Worm (Caenorhabditis elegans) whole organism, mixed stage, embryonic: ENCODE results near the gene elt-6.

Experiments used
- M03D4.4 ChIP-seq: sonication (generic microtip); optimal IDR thresholded peaks from 2 replicates; lab custom pipeline; 2017; ENCODE audit warnings: mild to moderate bottlenecking, missing genetic modification characterization, missing compliant biosample characterization
- bed-3 ChIP-seq: fragments of 200-800 bp; sonication (Bioruptor generic); optimal IDR thresholded peaks from 3 replicates; lab custom pipeline; 2018; ENCODE audit warnings: mild to moderate bottlenecking, missing genetic modification characterization, moderate library complexity, missing compliant biosample characterization
- blmp-1 ChIP-seq: fragments of 150-350 bp; optimal IDR thresholded peaks from 2 replicates; lab custom pipeline; 2014; ENCODE audit warnings: missing biosample characterization, missing genetic modification characterization
- ceh-39 ChIP-seq: fragments of 150-350 bp; optimal IDR thresholded peaks from 2 replicates; lab custom pipeline; 2014; ENCODE audit warnings: missing biosample characterization, missing genetic modification characterization
- ceh-43 ChIP-seq: fragments of 200-800 bp; sonication (Bioruptor generic); optimal IDR thresholded peaks from 2 replicates; lab custom pipeline; 2018; ENCODE audit warnings: mild to moderate bottlenecking, missing genetic modification characterization, moderate library complexity, missing compliant biosample characterization
- ceh-83 ChIP-seq: fragments of 200-800 bp; sonication (Bioruptor generic); optimal IDR thresholded peaks from 2 replicates; lab custom pipeline; 2018; ENCODE audit warnings: mild to moderate bottlenecking, missing genetic modification characterization, missing compliant biosample characterization
- ces-1 ChIP-seq: fragments of 150-350 bp; optimal IDR thresholded peaks from 2 replicates; lab custom pipeline; 2014; ENCODE audit warnings: missing biosample characterization, missing genetic modification reagents, missing genetic modification characterization
- cnd-1 ChIP-seq: fragments of 200-800 bp; sonication (Bioruptor generic); optimal IDR thresholded peaks from 2 replicates; lab custom pipeline; 2018; ENCODE audit warnings: mild to moderate bottlenecking, missing genetic modification characterization, missing compliant biosample characterization
- drap-1 ChIP-seq: fragments of 200-800 bp; sonication (Bioruptor generic); optimal IDR thresholded peaks from 3 replicates; lab custom pipeline; 2018; ENCODE audit warnings: mild to moderate bottlenecking, missing genetic modification characterization, missing compliant biosample characterization
- elt-1 ChIP-seq: sonication (generic microtip); optimal IDR thresholded peaks from 2 replicates; lab custom pipeline; 2017; ENCODE audit warnings: missing genetic modification characterization, mild to moderate bottlenecking, missing compliant biosample characterization, antibody characterized with exemption, moderate library complexity, borderline replicate concordance; ENCODE audit not compliant: insufficient read depth
- flh-1 ChIP-seq: fragments of 200-800 bp; sonication (Bioruptor generic); optimal IDR thresholded peaks from 2 replicates; lab custom pipeline; 2018; ENCODE audit warnings: mild to moderate bottlenecking, missing genetic modification characterization, moderate library complexity, missing compliant biosample characterization
- ham-2 ChIP-seq: fragments of 200-800 bp; sonication (Bioruptor generic); optimal IDR thresholded peaks from 2 replicates; lab custom pipeline; 2018; ENCODE audit warnings: mild to moderate bottlenecking, missing genetic modification characterization, missing compliant biosample characterization
- hlh-1 ChIP-seq: fragments of 150-350 bp; optimal IDR thresholded peaks from 2 replicates; lab custom pipeline; 2014; ENCODE audit warnings: missing biosample characterization, missing genetic modification reagents, missing genetic modification characterization
- lin-13 ChIP-seq: fragments of 150-350 bp; optimal IDR thresholded peaks from 2 replicates; lab custom pipeline; 2014; ENCODE audit warnings: missing biosample characterization, missing genetic modification characterization
- lin-32 ChIP-seq: fragments of 200-800 bp; sonication (Bioruptor generic); optimal IDR thresholded peaks from 2 replicates; lab custom pipeline; 2018; ENCODE audit warnings: mild to moderate bottlenecking, missing genetic modification characterization, missing compliant biosample characterization
- mab-5 ChIP-seq: fragments of 150-350 bp; optimal IDR thresholded peaks from 2 replicates; lab custom pipeline; 2014; ENCODE audit warnings: missing biosample characterization, missing genetic modification characterization
- mep-1 ChIP-seq: fragments of 150-350 bp; optimal IDR thresholded peaks from 2 replicates; lab custom pipeline; 2017; ENCODE audit warnings: missing biosample characterization, missing genetic modification reagents, missing genetic modification characterization, inconsistent platforms
- mls-2 ChIP-seq: sonication (generic microtip); optimal IDR thresholded peaks from 2 replicates; lab custom pipeline; 2016; ENCODE audit warnings: mild to moderate bottlenecking, missing genetic modification characterization, moderate library complexity, missing compliant biosample characterization
- nhr-12 ChIP-seq: fragments of 150-350 bp; optimal IDR thresholded peaks from 2 replicates; lab custom pipeline; 2014; ENCODE audit warnings: missing biosample characterization, missing genetic modification characterization
- nhr-2 ChIP-seq: fragments of 150-350 bp; optimal IDR thresholded peaks from 2 replicates; lab custom pipeline; 2014; ENCODE audit warnings: missing biosample characterization, missing genetic modification characterization
- nhr-237 ChIP-seq: fragments of 150-350 bp; optimal IDR thresholded peaks from 2 replicates; lab custom pipeline; 2014; ENCODE audit warnings: missing biosample characterization, missing genetic modification characterization
- nhr-76 ChIP-seq: sonication (generic microtip); optimal IDR thresholded peaks from 2 replicates; lab custom pipeline; 2017; ENCODE audit warnings: missing biosample characterization, missing genetic modification characterization
- pha-4 ChIP-seq: fragments of 150-350 bp; optimal IDR thresholded peaks from 2 replicates; lab custom pipeline; 2018; ENCODE audit warnings: missing biosample characterization, missing genetic modification reagents, missing genetic modification characterization
- sem-2 ChIP-seq: fragments of 200-800 bp; sonication (Bioruptor generic); optimal IDR thresholded peaks from 2 replicates; lab custom pipeline; 2018; ENCODE audit warnings: mild to moderate bottlenecking, missing genetic modification characterization, missing compliant biosample characterization
- sptf-1 ChIP-seq: sonication (generic microtip); optimal IDR thresholded peaks from 2 replicates; lab custom pipeline; 2017; ENCODE audit warnings: mild to moderate bottlenecking, missing genetic modification characterization, moderate library complexity, missing compliant biosample characterization
- tbx-8 ChIP-seq: fragments of 200-800 bp; sonication (Bioruptor generic); optimal IDR thresholded peaks from 2 replicates; lab custom pipeline; 2018; ENCODE audit warnings: mild to moderate bottlenecking, missing genetic modification characterization, moderate library complexity, missing compliant biosample characterization
- unc-120 ChIP-seq: sonication (generic microtip); optimal IDR thresholded peaks from 2 replicates; lab custom pipeline; 2017; ENCODE audit warnings: missing genetic modification characterization, missing compliant biosample characterization; ENCODE audit not compliant: poor library complexity, severe bottlenecking
- unc-39 ChIP-seq: fragments of 150-350 bp; optimal IDR thresholded peaks from 2 replicates; lab custom pipeline; 2014; ENCODE audit warnings: missing biosample characterization, missing genetic modification characterization
- unc-62 ChIP-seq: fragments of 150-350 bp; optimal IDR thresholded peaks from 2 replicates; lab custom pipeline; 2014; ENCODE audit warnings: missing biosample characterization, missing genetic modification reagents, missing genetic modification characterization
- zip-8 ChIP-seq: fragments of 150-350 bp; optimal IDR thresholded peaks from 2 replicates; lab custom pipeline; 2014; ENCODE audit warnings: missing biosample characterization, missing genetic modification characterization
- ztf-11 ChIP-seq: fragments of 150-350 bp; optimal IDR thresholded peaks from 2 replicates; lab custom pipeline; 2014; ENCODE audit warnings: missing biosample characterization, missing genetic modification characterization

Gene elt-6

DNA sequence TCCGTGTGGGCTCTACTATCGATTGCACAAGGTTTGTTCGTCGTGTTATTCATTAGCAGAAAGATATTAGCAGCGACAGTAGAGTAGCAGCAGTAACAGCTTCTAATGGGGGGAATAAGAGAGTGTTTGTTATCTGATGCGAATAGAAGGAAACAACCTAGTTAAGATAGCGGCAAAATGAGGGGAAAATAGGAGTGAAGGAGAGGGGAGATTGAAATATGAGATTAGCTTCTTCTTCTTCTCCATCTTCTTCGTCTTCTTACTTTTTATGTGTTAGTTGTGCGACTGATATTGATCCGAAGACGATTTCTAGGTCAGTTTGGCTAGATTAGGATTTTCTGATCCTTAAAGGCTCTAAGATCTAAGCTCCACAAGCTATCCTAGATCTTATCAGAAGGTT is 2.9 kb upstream of the elt-6 start:
- peak; percentile 91 for TF ChIP-seq elt-1 (tag; lab: Kevin White, UChicago)
- TF ChIP-seq sptf-1 (tag; lab: Kevin White, UChicago) = no peak
- peak; percentile 42 for TF ChIP-seq ham-2

DNA sequence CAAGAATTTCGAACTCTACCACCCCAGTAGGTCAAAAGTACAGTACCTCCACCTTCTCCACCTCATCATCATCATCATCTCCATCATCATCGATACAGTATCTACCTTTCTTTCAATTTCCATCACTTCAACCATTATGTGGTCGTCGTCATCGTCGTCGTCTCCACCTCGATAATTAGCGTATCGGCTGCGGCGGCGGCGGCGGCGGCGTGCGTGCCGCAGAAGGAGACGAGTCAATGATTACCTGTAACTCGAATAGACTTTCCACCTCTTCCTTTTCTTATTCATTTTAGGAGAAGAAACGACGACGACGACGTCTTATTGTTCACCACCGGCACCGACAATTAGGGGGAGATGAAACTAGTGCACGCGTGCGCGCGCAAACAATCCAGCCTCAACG is 2.2 kb upstream of the elt-6 start:
- TF ChIP-seq nhr-76 (tag; lab: Kevin White, UChicago) (no peak), zip-8 (tag; lab: Kevin White, UChicago) (no peak), flh-1 (GFP tag; lab: Kevin White, UChicago) (no peak), bed-3 (GFP tag; lab: Kevin White, UChicago) (no peak), ces-1 (GFP tag; lab: Kevin White, UChicago) (no peak), unc-39 (tag; lab: Kevin White, UChicago) (no peak), ceh-43 (no peak), nhr-12 (tag; lab: Kevin White, UChicago) (no peak), lin-13 (tag; lab: Kevin White, UChicago) (no peak), lin-32 (no peak), nhr-237 (tag; lab: Kevin White, UChicago) (no peak), elt-1 (tag; lab: Kevin White, UChicago) (no peak), mep-1 (no peak), cnd-1 (tag; lab: Kevin White, UChicago) (no peak)

DNA sequence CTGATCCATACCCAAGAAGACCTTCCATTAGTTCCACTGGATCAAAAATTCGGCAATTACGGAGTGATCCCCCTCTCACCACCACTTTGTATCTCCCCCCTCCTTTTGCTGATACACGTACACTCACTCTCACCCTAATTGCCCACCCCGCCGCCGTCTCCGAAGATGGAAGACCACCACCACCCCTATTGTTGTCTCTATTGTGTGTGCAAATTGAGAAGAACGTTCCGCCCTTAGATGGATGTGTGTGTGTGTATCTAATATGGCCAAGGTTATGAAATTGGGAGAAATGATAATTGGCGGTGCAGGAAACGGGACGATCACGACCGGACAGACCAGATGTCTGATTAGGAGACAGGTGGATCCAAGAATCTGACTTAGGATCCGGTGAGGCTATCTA is 1.5 kb upstream of the elt-6 start:
- TF ChIP-seq cnd-1 (tag; lab: Kevin White, UChicago) (peak; percentile 5), sem-2 (no peak), M03D4.4 (tag; lab: Kevin White, UChicago) (no peak), ztf-11 (tag; lab: Kevin White, UChicago) (no peak), ceh-43 (peak; percentile 56)

- TF ChIP-seq ceh-39 (tag; lab: Kevin White, UChicago) (no peak), mls-2 (tag; lab: Kevin White, UChicago) (no peak), sptf-1 (tag; lab: Kevin White, UChicago) (no peak), bed-3 (GFP tag; lab: Kevin White, UChicago) (no peak), tbx-8 (GFP tag; lab: Kevin White, UChicago) (no peak), pha-4 (no peak), lin-13 (tag; lab: Kevin White, UChicago) (no peak), elt-1 (tag; lab: Kevin White, UChicago) (no peak)
Measured at ce11 chrIV:1920513-1920912, 2.7 kb downstream of the elt-6 start.

- TF ChIP-seq pha-4 = no peak
- no peak for TF ChIP-seq nhr-12 (tag; lab: Kevin White, UChicago)
- no peak for TF ChIP-seq hlh-1 (tag; lab: Kevin White, UChicago)
- no peak for TF ChIP-seq elt-1 (tag; lab: Kevin White, UChicago)
- no peak for TF ChIP-seq lin-13 (tag; lab: Kevin White, UChicago)
- no peak for TF ChIP-seq M03D4.4 (tag; lab: Kevin White, UChicago)
- no peak for TF ChIP-seq ceh-83 (GFP tag; lab: Kevin White, UChicago)
- TF ChIP-seq unc-39 (tag; lab: Kevin White, UChicago) = no peak
- TF ChIP-seq nhr-2 (tag; lab: Kevin White, UChicago) = no peak
- TF ChIP-seq blmp-1 (tag; lab: Kevin White, UChicago) = no peak
- TF ChIP-seq mab-5 (tag; lab: Kevin White, UChicago) = no peak
- no peak for TF ChIP-seq mep-1
- no peak for TF ChIP-seq lin-32
- TF ChIP-seq, all 35 proteins: peak for 0
Measured at ce11 chrIV:1923722-1924121, 5.9 kb downstream of the elt-6 start, which contains the start of gene denn-4. TSS of gene denn-4 (plus strand) at chrIV:1924001.

DNA sequence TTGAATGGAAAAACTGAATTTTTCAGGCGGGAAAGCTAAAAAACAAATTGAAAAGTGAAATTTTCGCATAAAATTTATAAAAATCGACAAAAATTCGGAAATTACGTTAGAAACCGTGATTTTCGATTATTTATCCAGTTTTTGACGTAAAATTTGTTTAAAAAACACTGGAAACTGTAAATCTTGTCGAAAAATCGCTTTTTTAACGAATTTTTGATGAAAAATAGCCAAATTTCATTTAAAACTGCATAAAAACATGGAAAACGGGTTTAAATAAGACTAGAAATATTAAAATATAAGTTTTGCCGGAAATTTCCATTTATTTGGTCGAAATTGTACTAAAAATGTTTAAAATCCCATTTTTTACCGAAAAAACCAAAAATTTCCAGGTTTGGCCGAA is 6.4 kb downstream of the elt-6 start:
- no peak for TF ChIP-seq nhr-12 (tag; lab: Kevin White, UChicago)
- TF ChIP-seq unc-39 (tag; lab: Kevin White, UChicago) = no peak
- TF ChIP-seq lin-13 (tag; lab: Kevin White, UChicago) = no peak
- no peak for TF ChIP-seq nhr-237 (tag; lab: Kevin White, UChicago)
- TF ChIP-seq mls-2 (tag; lab: Kevin White, UChicago) = no peak
- no peak for TF ChIP-seq zip-8 (tag; lab: Kevin White, UChicago)
- TF ChIP-seq bed-3 (GFP tag; lab: Kevin White, UChicago) = no peak
- no peak for TF ChIP-seq sem-2
- no peak for TF ChIP-seq ham-2
- no peak for TF ChIP-seq unc-120 (tag; lab: Kevin White, UChicago)
- TF ChIP-seq mep-1 = no peak
- TF ChIP-seq pha-4 = no peak
- no peak for TF ChIP-seq drap-1 (GFP tag; lab: Kevin White, UChicago)
- TF ChIP-seq hlh-1 (tag; lab: Kevin White, UChicago) = no peak
- no peak for TF ChIP-seq ceh-43
- no peak for TF ChIP-seq unc-62 (GFP tag; lab: Kevin White, UChicago)
